Fruit fly (Drosophila melanogaster): ENCODE results near the gene CG45012.

The CG45012 gene

dm6 chr2L:11845159-11845788, 10.9 kb downstream of the CG45012 start (continued):
- TF ChIP-seq Hmr (GFP tag; optimal IDR thresholded peaks at IDR 0.05) (peak; percentile 41), jing (GFP tag; optimal IDR thresholded peaks at IDR 0.05) (no peak), HmgD (GFP tag; optimal IDR thresholded peaks at IDR 0.05) (no peak), CG32767 (GFP tag; IDR thresholded peaks at IDR 0.05) (no peak), MTF-1 (GFP tag; optimal IDR thresholded peaks at IDR 0.05; ENCODE audit: borderline replicate concordance) (peak; percentile 1), CG4424 (GFP tag; optimal IDR thresholded peaks at IDR 0.05) (no peak), CG7928 (GFP tag; optimal IDR thresholded peaks at IDR 0.05) (no peak), CG15514 (GFP tag; optimal IDR thresholded peaks at IDR 0.05) (peak; percentile 33), CG13894 (tag; optimal IDR thresholded peaks at IDR 0.05) (peak; percentile 25), CG12744 (GFP tag; optimal IDR thresholded peaks at IDR 0.05) (no peak), D19A (tag; optimal IDR thresholded peaks at IDR 0.05) (no peak), h (optimal IDR thresholded peaks at IDR 0.05) (no peak), CG6765 (GFP tag; optimal IDR thresholded peaks at IDR 0.05) (peak; percentile 5), CG10209 (GFP tag; optimal IDR thresholded peaks at IDR 0.05) (no peak), Chrac-16 (GFP tag; optimal IDR thresholded peaks at IDR 0.05) (no peak), pho (GFP tag; optimal IDR thresholded peaks at IDR 0.05) (no peak), CG4404 (GFP tag; IDR thresholded peaks at IDR 0.05) (no peak), CG18476 (GFP tag; optimal IDR thresholded peaks at IDR 0.05) (no peak), Hr78 (GFP tag; optimal IDR thresholded peaks at IDR 0.05) (no peak), schlank (tag; optimal IDR thresholded peaks at IDR 0.05) (peak; percentile 7), wor (GFP tag; IDR thresholded peaks at IDR 0.05) (no peak), pan (optimal IDR thresholded peaks at IDR 0.05) (no peak), pan (GFP tag; optimal IDR thresholded peaks at IDR 0.05 in 1 of 2, IDR thresholded peaks at IDR 0.05 in 1 of 2) (no peak), NFAT (GFP tag; IDR thresholded peaks at IDR 0.05) (no peak), tll (GFP tag; optimal IDR thresholded peaks at IDR 0.05) (no peak), sisA (GFP tag; IDR thresholded peaks at IDR 0.05) (no peak), CoRest (tag; optimal IDR thresholded peaks at IDR 0.05) (no peak), Asciz (GFP tag; optimal IDR thresholded peaks at IDR 0.05) (peak; percentile 31), CG12769 (tag; optimal IDR thresholded peaks at IDR 0.05) (peak; percentile 43), tio (GFP tag; optimal IDR thresholded peaks at IDR 0.05) (no peak), sob (GFP tag; IDR thresholded peaks at IDR 0.05) (peak; percentile 30; the same call in 1 of the 2 replicates), CG2120 (GFP tag; optimal IDR thresholded peaks at IDR 0.05) (peak; percentile 1), Vsx1 (GFP tag; optimal IDR thresholded peaks at IDR 0.05) (peak; percentile 19), pnt (GFP tag; optimal IDR thresholded peaks at IDR 0.05) (no peak), esg (GFP tag; conservative IDR thresholded peaks at IDR 0.05) (no peak), CG2199 (GFP tag; IDR thresholded peaks at IDR 0.05) (no peak), CG11093 (GFP tag; IDR thresholded peaks at IDR 0.05) (no peak), onecut (GFP tag; IDR thresholded peaks at IDR 0.05) (no peak), CG34422 (GFP tag; IDR thresholded peaks at IDR 0.05) (no peak), Dip3 (GFP tag; optimal IDR thresholded peaks at IDR 0.05) (no peak), CG10654 (GFP tag; optimal IDR thresholded peaks at IDR 0.05) (no peak), z (GFP tag; IDR thresholded peaks at IDR 0.05) (no peak), cas (GFP tag; IDR thresholded peaks at IDR 0.05) (no peak), CG4282 (GFP tag; optimal IDR thresholded peaks at IDR 0.05) (no peak), ci (GFP tag; IDR thresholded peaks at IDR 0.05) (0 out of 3 replicates have a peak, but pooled peaks have one; percentile 7), Sry-β (GFP tag; optimal IDR thresholded peaks at IDR 0.05) (no peak), Doc3 (GFP tag; IDR thresholded peaks at IDR 0.05; ENCODE audit: partially characterized antibody) (no peak), Blimp-1 (GFP tag; optimal IDR thresholded peaks at IDR 0.05) (no peak), CkIIα-i1 (GFP tag; IDR thresholded peaks at IDR 0.05) (no peak), BtbVII (GFP tag; optimal IDR thresholded peaks at IDR 0.05) (no peak), Fer2 (tag; optimal IDR thresholded peaks at IDR 0.05) (no peak)

Measured in whole organism, embryonic.